Worm (Caenorhabditis elegans) whole organism, L1 larva: ENCODE data around the gene col-90.

Experiments
- Y116A8C.19 ChIP-seq: sonication (generic microtip); optimal IDR thresholded peaks from 2 replicates; lab custom pipeline; 2016; ENCODE audit warnings: missing compliant biosample characterization, missing genetic modification characterization, borderline replicate concordance
- aly-2 ChIP-seq: fragments of 150-350 bp; optimal IDR thresholded peaks from 2 replicates; lab custom pipeline; 2014; ENCODE audit warnings: missing biosample characterization, missing genetic modification characterization
- ceh-82 ChIP-seq, 3 experiments: fragments of 150-350 bp in 1 of 3; sonication (generic microtip) in 2 of 3; optimal IDR thresholded peaks; 2 replicates each; lab custom pipeline; 2014 to 2017; ENCODE audit warnings: missing biosample characterization in 3 of 3, missing genetic modification characterization in 3 of 3
- egl-13 ChIP-seq: sonication (generic microtip); optimal IDR thresholded peaks from 2 replicates; lab custom pipeline; 2016; ENCODE audit warnings: missing genotype, missing genetic modification reagents, missing genetic modification characterization, missing compliant biosample characterization
- elt-3 ChIP-seq, 6 experiments: fragments of 150-350 bp in 1 of 6; sonication (generic microtip); optimal IDR thresholded peaks; 2 replicates each; lab custom pipeline; 2017 to 2018; ENCODE audit warnings: missing biosample characterization in 6 of 6, missing genetic modification characterization in 6 of 6, inconsistent platforms in 1 of 6
- isw-1 ChIP-seq: fragments of 200-800 bp; sonication (Bioruptor generic); IDR thresholded peaks from 2 replicates; pipeline ENCODE4 v1.3.6; 2022; ENCODE audit warnings: missing genetic modification characterization, missing compliant biosample characterization
- nhr-76 ChIP-seq: sonication (generic microtip); optimal IDR thresholded peaks from 2 replicates; lab custom pipeline; 2017; ENCODE audit warnings: missing biosample characterization, missing genetic modification characterization
- snu-23 ChIP-seq: sonication (generic microtip); optimal IDR thresholded peaks from 2 replicates; lab custom pipeline; 2016; ENCODE audit warnings: missing genetic modification characterization, missing compliant biosample characterization
- sptf-1 ChIP-seq: fragments of 150-350 bp; optimal IDR thresholded peaks from 2 replicates; lab custom pipeline; 2014; ENCODE audit warnings: missing biosample characterization, missing genetic modification characterization

- TF ChIP-seq aly-2 (no peak), egl-13 (tag; lab: Kevin White, UChicago) (no peak), isw-1 (no peak), snu-23 (GFP tag; lab: Kevin White, UChicago) (no peak), Y116A8C.19 (tag; lab: Kevin White, UChicago) (no peak), elt-3 (tag; optimal IDR thresholded peaks at IDR 0.05; lab: Kevin White, UChicago) (no peak), ceh-82 (tag; optimal IDR thresholded peaks at IDR 0.05; lab: Kevin White, UChicago) (no peak), nhr-76 (tag; lab: Kevin White, UChicago) (no peak), sptf-1 (no peak)
These were observed 38.0 kb downstream of the col-90 start, which contains the start of gene hrpk-2 for ce11 chrIII:7986585-7987171.
